Fruit fly (Drosophila melanogaster) whole organism, prepupa: ENCODE data around the gene Lk6.

Source experiments
- Blimp-1 ChIP-seq: fragments of 200-800 bp; sonication (Bioruptor generic); optimal IDR thresholded peaks from 3 replicates; lab custom pipeline; 2017; ENCODE audit warnings: missing biosample characterization, missing genetic modification characterization, mild to moderate bottlenecking, moderate library complexity, missing genetic modification reagents
- CG10669 ChIP-seq: fragments of 200-800 bp; sonication (Bioruptor generic); optimal IDR thresholded peaks from 3 replicates; lab custom pipeline; 2018; ENCODE audit warnings: missing biosample characterization, mild to moderate bottlenecking, missing genetic modification characterization, moderate library complexity
- CG11762 ChIP-seq: fragments of 200-800 bp; sonication (Bioruptor generic); optimal IDR thresholded peaks from 3 replicates; lab custom pipeline; 2016; ENCODE audit warnings: missing biosample characterization, missing genetic modification characterization; ENCODE audit not compliant: insufficient read depth
- CG11902 ChIP-seq: fragments of 200-800 bp; sonication (Bioruptor generic); optimal IDR thresholded peaks from 3 replicates; lab custom pipeline; 2016; ENCODE audit warnings: missing biosample characterization, missing genetic modification characterization
- CG15336 ChIP-seq: fragments of 200-800 bp; sonication (Bioruptor generic); IDR thresholded peaks from 2 replicates; pipeline ENCODE4 v1.3.6; 2022; ENCODE audit warnings: missing biosample characterization, missing genetic modification characterization
- CG1621 ChIP-seq: fragments of 200-800 bp; sonication (Bioruptor generic); optimal IDR thresholded peaks from 3 replicates; lab custom pipeline; 2018; ENCODE audit warnings: missing biosample characterization, mild to moderate bottlenecking, missing genetic modification characterization
- CG16779 ChIP-seq: fragments of 200-800 bp; sonication (Bioruptor generic); optimal IDR thresholded peaks from 3 replicates; lab custom pipeline; 2017; ENCODE audit warnings: missing biosample characterization, mild to moderate bottlenecking, missing genetic modification characterization
- CG3032 ChIP-seq: fragments of 200-800 bp; optimal IDR thresholded peaks from 2 replicates; lab custom pipeline; 2019; ENCODE audit warnings: missing biosample characterization, mild to moderate bottlenecking, missing genetic modification characterization, moderate library complexity
- CG31627 ChIP-seq: fragments of 200-800 bp; sonication (Bioruptor generic); optimal IDR thresholded peaks from 3 replicates; lab custom pipeline; 2016; ENCODE audit warnings: missing biosample characterization, missing genetic modification characterization
- CG32006 ChIP-seq: fragments of 200-800 bp; sonication (Bioruptor generic); optimal IDR thresholded peaks from 3 replicates; lab custom pipeline; 2017; ENCODE audit warnings: missing biosample characterization, mild to moderate bottlenecking, missing genetic modification characterization
- CG4318 ChIP-seq: fragments of 200-800 bp; sonication (Bioruptor generic); optimal IDR thresholded peaks from 3 replicates; lab custom pipeline; 2017; ENCODE audit warnings: missing biosample characterization, mild to moderate bottlenecking, missing genetic modification characterization
- CG6163 ChIP-seq: fragments of 200-800 bp; sonication (Bioruptor generic); IDR thresholded peaks from 3 replicates; pipeline ENCODE4 v1.3.6; 2022; ENCODE audit warnings: missing biosample characterization, missing genetic modification characterization
- CG6276 ChIP-seq: fragments of 200-800 bp; sonication (Bioruptor generic); optimal IDR thresholded peaks from 2 replicates; lab custom pipeline; 2017; ENCODE audit warnings: missing biosample characterization, mild to moderate bottlenecking, missing genetic modification characterization
- CG6792 ChIP-seq: fragments of 200-800 bp; sonication (Bioruptor generic); optimal IDR thresholded peaks from 3 replicates; lab custom pipeline; 2016; ENCODE audit warnings: missing biosample characterization, missing genetic modification characterization
- CG6808 ChIP-seq: fragments of 200-800 bp; sonication (Bioruptor generic); optimal IDR thresholded peaks from 3 replicates; lab custom pipeline; 2017; ENCODE audit warnings: missing biosample characterization, missing genetic modification characterization, mild to moderate bottlenecking, moderate library complexity, missing genetic modification reagents
- CG6854 ChIP-seq: fragments of 200-800 bp; sonication (Bioruptor generic); optimal IDR thresholded peaks from 2 replicates; lab custom pipeline; 2017; ENCODE audit warnings: missing biosample characterization, mild to moderate bottlenecking, missing genetic modification characterization
- CG7368 ChIP-seq: fragments of 200-800 bp; sonication (Bioruptor generic); optimal IDR thresholded peaks from 3 replicates; lab custom pipeline; 2016; ENCODE audit warnings: missing biosample characterization, missing genetic modification characterization
- CG8119 ChIP-seq: fragments of 200-800 bp; sonication (Bioruptor generic); IDR thresholded peaks from 3 replicates; pipeline ENCODE4 v1.3.6; 2022; ENCODE audit warnings: missing biosample characterization, missing genetic modification characterization
- CG8319 ChIP-seq: fragments of 200-800 bp; sonication (Bioruptor generic); optimal IDR thresholded peaks from 3 replicates; lab custom pipeline; 2016; ENCODE audit warnings: missing biosample characterization, missing genetic modification characterization
- CG9139 ChIP-seq: fragments of 200-800 bp; sonication (Bioruptor generic); optimal IDR thresholded peaks from 3 replicates; lab custom pipeline; 2017; ENCODE audit warnings: missing biosample characterization, mild to moderate bottlenecking, missing genetic modification characterization
- Eip75B ChIP-seq: fragments of 200-800 bp; sonication (Bioruptor generic); optimal IDR thresholded peaks from 3 replicates; lab custom pipeline; 2016; ENCODE audit warnings: missing biosample characterization, missing genetic modification characterization
- Eip78C ChIP-seq: fragments of 200-800 bp; sonication (Bioruptor generic); peaks from one replicate; lab custom pipeline; 2016; ENCODE audit warnings: missing biosample characterization, missing genetic modification characterization
- Eip93F ChIP-seq: fragments of 200-800 bp; sonication (Bioruptor generic); optimal IDR thresholded peaks from 2 replicates; lab custom pipeline; 2016; ENCODE audit warnings: missing biosample characterization, mild to moderate bottlenecking, missing genetic modification characterization
- Gug ChIP-seq: fragments of 200-800 bp; sonication (Bioruptor generic); IDR thresholded peaks from 2 replicates; pipeline ENCODE4 v1.3.6; 2022; ENCODE audit warnings: missing biosample characterization, missing genetic modification characterization
- Hr38 ChIP-seq: sonication (Bioruptor generic); optimal IDR thresholded peaks from 2 replicates; lab custom pipeline; 2016; ENCODE audit warnings: missing biosample characterization, missing genetic modification characterization
- Hr39 ChIP-seq: fragments of 200-800 bp; sonication (Bioruptor generic); optimal IDR thresholded peaks from 2 replicates; lab custom pipeline; 2016; ENCODE audit warnings: missing biosample characterization, missing genetic modification characterization
- Hr4 ChIP-seq: fragments of 200-800 bp; sonication (Bioruptor generic); optimal IDR thresholded peaks from 3 replicates; lab custom pipeline; 2016; ENCODE audit warnings: missing biosample characterization, missing genetic modification characterization
- Lpt ChIP-seq: fragments of 200-800 bp; sonication (Bioruptor generic); optimal IDR thresholded peaks from 3 replicates; lab custom pipeline; 2016; ENCODE audit warnings: missing biosample characterization, missing genetic modification characterization
- Met ChIP-seq: fragments of 200-800 bp; sonication (Bioruptor generic); optimal IDR thresholded peaks from 3 replicates; lab custom pipeline; 2016; ENCODE audit warnings: missing biosample characterization, missing genetic modification characterization
- Smox ChIP-seq: fragments of 200-800 bp; sonication (Bioruptor generic); optimal IDR thresholded peaks from 3 replicates; lab custom pipeline; 2016; ENCODE audit warnings: missing biosample characterization, missing genetic modification characterization
- Sox102F ChIP-seq: fragments of 200-800 bp; sonication (Bioruptor generic); optimal IDR thresholded peaks from 2 replicates; lab custom pipeline; 2016; ENCODE audit warnings: missing biosample characterization, mild to moderate bottlenecking, missing genetic modification characterization
- Sox14 ChIP-seq: fragments of 200-800 bp; sonication (Bioruptor generic); optimal IDR thresholded peaks from 3 replicates; lab custom pipeline; 2016; ENCODE audit warnings: missing biosample characterization, missing genetic modification characterization
- acj6 ChIP-seq: fragments of 200-800 bp; sonication (Bioruptor generic); optimal IDR thresholded peaks from 3 replicates; lab custom pipeline; 2016; ENCODE audit warnings: missing biosample characterization, missing genetic modification characterization
- cyc ChIP-seq: fragments of 200-800 bp; sonication (Bioruptor generic); optimal IDR thresholded peaks from 3 replicates; lab custom pipeline; 2016; ENCODE audit warnings: missing biosample characterization, missing genetic modification characterization
- dac ChIP-seq: fragments of 200-800 bp; sonication (Bioruptor generic); optimal IDR thresholded peaks from 2 replicates; lab custom pipeline; 2017; ENCODE audit warnings: missing biosample characterization, mild to moderate bottlenecking, missing genetic modification characterization
- dsx ChIP-seq: fragments of 200-800 bp; optimal IDR thresholded peaks from 3 replicates; lab custom pipeline; 2019; ENCODE audit warnings: missing biosample characterization, mild to moderate bottlenecking, missing genetic modification characterization, moderate library complexity; ENCODE audit not compliant: poor library complexity, severe bottlenecking
- eg ChIP-seq: fragments of 200-800 bp; sonication (Bioruptor generic); IDR thresholded peaks from 3 replicates; pipeline ENCODE4 v1.3.6; 2022; ENCODE audit warnings: missing biosample characterization, missing genetic modification characterization
- esn ChIP-seq: fragments of 200-800 bp; sonication (Bioruptor generic); optimal IDR thresholded peaks from 2 replicates; lab custom pipeline; 2016; ENCODE audit warnings: missing biosample characterization, mild to moderate bottlenecking, missing genetic modification characterization, moderate library complexity
- fd59A ChIP-seq: fragments of 200-800 bp; sonication (Bioruptor generic); optimal IDR thresholded peaks from 2 replicates; lab custom pipeline; 2017; ENCODE audit warnings: missing biosample characterization, mild to moderate bottlenecking, missing genetic modification characterization, missing genetic modification reagents
- fd85E ChIP-seq: fragments of 200-800 bp; sonication (Bioruptor generic); optimal IDR thresholded peaks from 3 replicates; lab custom pipeline; 2016; ENCODE audit warnings: missing biosample characterization, missing genetic modification characterization
- fkh ChIP-seq: fragments of 200-800 bp; sonication (Bioruptor generic); optimal IDR thresholded peaks from 3 replicates; lab custom pipeline; 2017; ENCODE audit warnings: missing biosample characterization, mild to moderate bottlenecking, missing genetic modification characterization, moderate library complexity
- lz ChIP-seq: fragments of 200-800 bp; sonication (Bioruptor generic); optimal IDR thresholded peaks from 3 replicates; lab custom pipeline; 2016; ENCODE audit warnings: missing biosample characterization, missing genetic modification characterization
- net ChIP-seq: fragments of 200-800 bp; sonication (Bioruptor generic); optimal IDR thresholded peaks from 3 replicates; lab custom pipeline; 2016; ENCODE audit warnings: missing biosample characterization, missing genetic modification characterization
- salr ChIP-seq, 2 experiments: fragments of 200-800 bp; sonication (Bioruptor generic); optimal IDR thresholded peaks; 3 replicates each; lab custom pipeline; 2016 to 2018; ENCODE audit warnings: missing biosample characterization in 2 of 2, missing genetic modification characterization in 2 of 2, mild to moderate bottlenecking in 1 of 2
- spab ChIP-seq: fragments of 200-800 bp; sonication (Bioruptor generic); optimal IDR thresholded peaks from 2 replicates; lab custom pipeline; 2017; ENCODE audit warnings: missing biosample characterization, mild to moderate bottlenecking, missing genetic modification characterization, missing genetic modification reagents
- ss ChIP-seq, 2 experiments: fragments of 200-800 bp; sonication (Bioruptor generic); optimal IDR thresholded peaks; 2 replicates in 1 of 2; 3 replicates in 1 of 2; lab custom pipeline; 2017 to 2018; ENCODE audit warnings: mild to moderate bottlenecking in 2 of 2, missing biosample characterization in 2 of 2, missing genetic modification characterization in 2 of 2, moderate library complexity in 1 of 2
- topi ChIP-seq: fragments of 200-800 bp; sonication (Bioruptor generic); optimal IDR thresholded peaks from 3 replicates; lab custom pipeline; 2016; ENCODE audit warnings: missing biosample characterization, missing genetic modification characterization
- vri ChIP-seq: fragments of 200-800 bp; sonication (Bioruptor generic); optimal IDR thresholded peaks from 3 replicates; lab custom pipeline; 2016; ENCODE audit warnings: missing biosample characterization, mild to moderate bottlenecking, missing genetic modification characterization

The Lk6 gene

dm6 chr3R:11786695-11787226, 22.5 kb upstream of the Lk6 start, which contains the start of the genes prd1 and HisCl1 (continued):
- TF ChIP-seq fd85E (GFP tag; lab: Kevin White, UChicago) (no peak), CG32006 (GFP tag; lab: Kevin White, UChicago) (no peak), CG6808 (GFP tag; lab: Kevin White, UChicago) (no peak), CG15336 (GFP tag; lab: Robert Waterston, UW) (0 out of 2 replicates have a peak, but pooled peaks have one; percentile 30), cyc (GFP tag; lab: Kevin White, UChicago) (peak; percentile 74), CG8119 (GFP tag; lab: Robert Waterston, UW) (peak; percentile 61), Eip78C (no peak), fd59A (GFP tag; lab: Kevin White, UChicago) (peak; percentile 38)

dm6 chr3R:11780181-11780688, 16.0 kb upstream of the Lk6 start:
- TF ChIP-seq net (GFP tag; lab: Kevin White, UChicago) (peak; percentile 97), Blimp-1 (GFP tag; lab: Kevin White, UChicago) (peak; percentile 86), CG6276 (GFP tag; lab: Kevin White, UChicago) (peak; percentile 96), Lpt (GFP tag; lab: Kevin White, UChicago) (peak; percentile 93), esn (GFP tag; lab: Kevin White, UChicago) (peak; percentile 97), lz (GFP tag; lab: Kevin White, UChicago) (peak; percentile 94), CG4318 (peak; percentile 98), CG6163 (GFP tag; lab: Robert Waterston, UW) (peak; percentile 97), Eip78C (peak; percentile 99), CG9139 (peak; percentile 92), Sox14 (GFP tag; lab: Kevin White, UChicago) (peak; percentile 89), dsx (GFP tag; lab: Kevin White, UChicago) (peak; percentile 95), CG3032 (tag; lab: Kevin White, UChicago) (peak; percentile 99), dac (peak; percentile 87), fkh (GFP tag; lab: Kevin White, UChicago) (no peak), CG11762 (GFP tag; lab: Kevin White, UChicago) (peak; percentile 95), vri (GFP tag; lab: Kevin White, UChicago) (peak; percentile 78), Gug (GFP tag; lab: Robert Waterston, UW) (peak; percentile 90), spab (GFP tag; lab: Kevin White, UChicago) (peak; percentile 98), topi (GFP tag; lab: Kevin White, UChicago) (peak; percentile 92), CG11902 (GFP tag; lab: Kevin White, UChicago) (peak; percentile 95), Hr4 (GFP tag; lab: Kevin White, UChicago) (peak; percentile 94), CG8319 (GFP tag; lab: Kevin White, UChicago) (peak; percentile 93), CG10669 (GFP tag; lab: Kevin White, UChicago) (peak; percentile 97), cyc (GFP tag; lab: Kevin White, UChicago) (peak; percentile 93), CG1621 (tag; lab: Kevin White, UChicago) (peak; percentile 92), Met (GFP tag; lab: Kevin White, UChicago) (peak; percentile 93), Eip93F (GFP tag; lab: Kevin White, UChicago) (peak; percentile 67), CG7368 (GFP tag; lab: Kevin White, UChicago) (peak; percentile 96), eg (peak; percentile 97), Eip75B (GFP tag; lab: Kevin White, UChicago) (peak; percentile 93), Sox102F (GFP tag; lab: Kevin White, UChicago) (peak; percentile 91), Hr38 (GFP tag; lab: Kevin White, UChicago) (no peak), CG6854 (GFP tag; lab: Kevin White, UChicago) (peak; percentile 79), CG31627 (GFP tag; lab: Kevin White, UChicago) (peak; percentile 89), ss (GFP tag; optimal IDR thresholded peaks at IDR 0.05; lab: Kevin White, UChicago) (peak; percentile 96 to 98), acj6 (GFP tag; lab: Kevin White, UChicago) (peak; percentile 98), Hr39 (GFP tag; lab: Kevin White, UChicago) (peak; percentile 87), CG6792 (GFP tag; lab: Kevin White, UChicago) (peak; percentile 96), CG16779 (tag; lab: Kevin White, UChicago) (peak; percentile 95), Smox (GFP tag; lab: Kevin White, UChicago) (peak; percentile 92), salr (GFP tag; optimal IDR thresholded peaks at IDR 0.05; lab: Kevin White, UChicago) (peak; percentile 94 to 99), fd85E (GFP tag; lab: Kevin White, UChicago) (peak; percentile 88)
